Worm (Caenorhabditis elegans) whole organism, young adult: ENCODE measurements around the gene tag-65.

Source experiments
- B0336.3 ChIP-seq: fragments of 200-800 bp; sonication (Bioruptor generic); IDR thresholded peaks from 2 replicates; pipeline ENCODE4 v1.3.6; 2022; ENCODE audit warnings: missing genetic modification characterization, missing compliant biosample characterization
- F10E7.11 ChIP-seq: sonication (generic microtip); optimal IDR thresholded peaks from 2 replicates; lab custom pipeline; 2017; ENCODE audit warnings: mild to moderate bottlenecking, missing genetic modification characterization, moderate library complexity, missing compliant biosample characterization
- F33H1.4 ChIP-seq: fragments of 200-800 bp; sonication (Bioruptor generic); IDR thresholded peaks from 2 replicates; pipeline ENCODE4 v1.3.6; 2022; ENCODE audit warnings: missing genetic modification reagents, missing genetic modification characterization, missing compliant biosample characterization
- F37B4.10 ChIP-seq: fragments of 200-800 bp; sonication (Bioruptor generic); IDR thresholded peaks from 2 replicates; pipeline ENCODE4 v1.3.6; 2022; ENCODE audit warnings: missing genetic modification characterization, missing compliant biosample characterization
- F49E8.2 ChIP-seq: sonication (generic microtip); optimal IDR thresholded peaks from 3 replicates; lab custom pipeline; 2017; ENCODE audit warnings: missing genetic modification characterization, mild to moderate bottlenecking, missing compliant biosample characterization, antibody characterized with exemption, moderate library complexity; ENCODE audit not compliant: insufficient read depth
- F52B5.7 ChIP-seq: sonication (generic microtip); optimal IDR thresholded peaks from 2 replicates; lab custom pipeline; 2016; ENCODE audit warnings: mild to moderate bottlenecking, missing genetic modification characterization, missing compliant biosample characterization
- Y56A3A.18 ChIP-seq: fragments of 200-800 bp; sonication (Bioruptor generic); IDR thresholded peaks from 2 replicates; pipeline ENCODE4 v1.3.6; 2022; ENCODE audit warnings: missing genetic modification reagents, missing genetic modification characterization, missing compliant biosample characterization
- akir-1 ChIP-seq: fragments of 200-800 bp; sonication (Bioruptor generic); optimal IDR thresholded peaks from 2 replicates; lab custom pipeline; 2018; ENCODE audit warnings: mild to moderate bottlenecking, missing genetic modification characterization, moderate library complexity, missing compliant biosample characterization
- atf-7 ChIP-seq: sonication (generic microtip); optimal IDR thresholded peaks from 2 replicates; lab custom pipeline; 2017; ENCODE audit warnings: mild to moderate bottlenecking, missing genetic modification characterization, missing compliant biosample characterization
- attf-3 ChIP-seq: fragments of 200-800 bp; sonication (Bioruptor generic); conservative IDR thresholded peaks from 2 replicates; pipeline ENCODE4 v1.3.6; 2022; ENCODE audit warnings: missing genetic modification reagents, missing genetic modification characterization, missing compliant biosample characterization
- attf-5 ChIP-seq: fragments of 200-800 bp; sonication (Bioruptor generic); optimal IDR thresholded peaks from 2 replicates; lab custom pipeline; 2018; ENCODE audit warnings: mild to moderate bottlenecking, missing genetic modification characterization, missing compliant biosample characterization
- ceh-79 ChIP-seq: sonication (generic microtip); optimal IDR thresholded peaks from 2 replicates; lab custom pipeline; 2017; ENCODE audit warnings: mild to moderate bottlenecking, missing genetic modification characterization, missing compliant biosample characterization
- ceh-91 ChIP-seq: fragments of 200-800 bp; sonication (Bioruptor generic); IDR thresholded peaks from 2 replicates; pipeline ENCODE4 v1.3.6; 2022; ENCODE audit warnings: missing genetic modification reagents, missing genetic modification characterization, missing compliant biosample characterization
- chd-7 ChIP-seq: sonication (generic microtip); optimal IDR thresholded peaks from 2 replicates; lab custom pipeline; 2016; ENCODE audit warnings: mild to moderate bottlenecking, missing genetic modification characterization, moderate library complexity, missing compliant biosample characterization
- die-1 ChIP-seq: sonication (generic microtip); optimal IDR thresholded peaks from 2 replicates; lab custom pipeline; 2016; ENCODE audit warnings: missing genotype, mild to moderate bottlenecking, missing genetic modification characterization, missing compliant biosample characterization
- efl-1 ChIP-seq: fragments of 150-350 bp; optimal IDR thresholded peaks from 2 replicates; lab custom pipeline; 2014; ENCODE audit warnings: missing biosample characterization, missing genetic modification reagents, missing genetic modification characterization
- egrh-3 ChIP-seq: fragments of 200-800 bp; sonication (Bioruptor generic); IDR thresholded peaks from 2 replicates; pipeline ENCODE4 v1.3.6; 2022; ENCODE audit warnings: missing genetic modification reagents, missing genetic modification characterization, missing compliant biosample characterization
- fkh-3 ChIP-seq: sonication (generic microtip); optimal IDR thresholded peaks from 2 replicates; lab custom pipeline; 2016; ENCODE audit warnings: mild to moderate bottlenecking, missing genetic modification characterization, missing compliant biosample characterization
- hmg-1.2 ChIP-seq: fragments of 200-800 bp; sonication (Bioruptor generic); IDR thresholded peaks from 2 replicates; pipeline ENCODE4 v1.3.6; 2022; ENCODE audit warnings: missing genetic modification reagents, missing genetic modification characterization, missing compliant biosample characterization
- hrde-1 ChIP-seq: sonication (generic microtip); optimal IDR thresholded peaks from 2 replicates; lab custom pipeline; 2016; ENCODE audit warnings: missing genetic modification characterization, mild to moderate bottlenecking, missing compliant biosample characterization, moderate library complexity, missing genotype, missing genetic modification reagents, borderline replicate concordance
- hsf-1 ChIP-seq: fragments of 200-800 bp; sonication (Bioruptor generic); IDR thresholded peaks from 2 replicates; pipeline ENCODE4 v1.3.6; 2022; ENCODE audit warnings: missing genetic modification reagents, missing genetic modification characterization, missing compliant biosample characterization
- lin-40 ChIP-seq: sonication (generic microtip); optimal IDR thresholded peaks from 2 replicates; lab custom pipeline; 2016; ENCODE audit warnings: missing genetic modification characterization, mild to moderate bottlenecking, missing compliant biosample characterization, missing genotype, missing genetic modification reagents
- lir-1 ChIP-seq: fragments of 200-800 bp; sonication (Bioruptor generic); conservative IDR thresholded peaks from 2 replicates; pipeline ENCODE4 v1.3.6; 2022; ENCODE audit warnings: missing genetic modification reagents, missing genetic modification characterization, missing compliant biosample characterization
- lsl-1 ChIP-seq: fragments of 200-800 bp; sonication (Bioruptor generic); optimal IDR thresholded peaks from 2 replicates; lab custom pipeline; 2018; ENCODE audit warnings: mild to moderate bottlenecking, missing genetic modification characterization, moderate library complexity, missing compliant biosample characterization
- madf-6 ChIP-seq: fragments of 200-800 bp; sonication (Bioruptor generic); IDR thresholded peaks from 2 replicates; pipeline ENCODE4 v1.3.6; 2022; ENCODE audit warnings: missing genetic modification reagents, missing genetic modification characterization, missing compliant biosample characterization
- mes-4 ChIP-seq: sonication (generic microtip); optimal IDR thresholded peaks from 2 replicates; lab custom pipeline; 2016; ENCODE audit warnings: missing genotype, missing genetic modification characterization, missing compliant biosample characterization
- nhr-27 ChIP-seq: fragments of 200-800 bp; sonication (Bioruptor generic); optimal IDR thresholded peaks from 2 replicates; lab custom pipeline; 2018; ENCODE audit warnings: mild to moderate bottlenecking, missing genetic modification characterization, moderate library complexity, missing compliant biosample characterization
- nhr-90 ChIP-seq: sonication (generic microtip); optimal IDR thresholded peaks from 2 replicates; lab custom pipeline; 2016; ENCODE audit warnings: missing genotype, mild to moderate bottlenecking, missing genetic modification characterization, missing compliant biosample characterization
- pbrm-1 ChIP-seq: fragments of 200-800 bp; sonication (Bioruptor generic); IDR thresholded peaks from 2 replicates; pipeline ENCODE4 v1.3.6; 2022; ENCODE audit warnings: missing genetic modification reagents, missing genetic modification characterization, missing compliant biosample characterization
- rpc-1 ChIP-seq, 2 experiments: fragments of 150-350 bp in 1 of 2; sonication (generic microtip) in 1 of 2; optimal IDR thresholded peaks; 2 replicates each; lab custom pipeline; 2014 to 2018; ENCODE audit warnings: missing biosample characterization in 1 of 2, missing genetic modification characterization in 1 of 2, missing genetic modification reagents in 1 of 2, missing genotype in 1 of 2
- sdz-38 ChIP-seq: sonication (generic microtip); optimal IDR thresholded peaks from 2 replicates; lab custom pipeline; 2016; ENCODE audit warnings: missing genotype, missing genetic modification characterization, missing compliant biosample characterization
- snpc-1.3 ChIP-seq: sonication (generic microtip); optimal IDR thresholded peaks from 2 replicates; lab custom pipeline; 2017; ENCODE audit warnings: missing genetic modification characterization, mild to moderate bottlenecking, missing compliant biosample characterization, antibody characterized with exemption, moderate library complexity, missing genotype, missing genetic modification reagents; ENCODE audit not compliant: insufficient read depth
- tbx-9 ChIP-seq: sonication (generic microtip); optimal IDR thresholded peaks from 2 replicates; lab custom pipeline; 2016; ENCODE audit warnings: borderline replicate concordance, missing genetic modification characterization, inconsistent platforms, missing compliant biosample characterization
- tlf-1 ChIP-seq: fragments of 200-800 bp; sonication (Bioruptor generic); optimal IDR thresholded peaks from 2 replicates; lab custom pipeline; 2018; ENCODE audit warnings: mild to moderate bottlenecking, missing genetic modification characterization, missing compliant biosample characterization
- zim-3 ChIP-seq: sonication (generic microtip); optimal IDR thresholded peaks from 2 replicates; lab custom pipeline; 2017; ENCODE audit warnings: mild to moderate bottlenecking, missing genetic modification characterization, moderate library complexity, missing compliant biosample characterization
- ztf-26 ChIP-seq: sonication (generic microtip); optimal IDR thresholded peaks from 2 replicates; lab custom pipeline; 2017; ENCODE audit warnings: missing genetic modification characterization, missing compliant biosample characterization
- ztf-3 ChIP-seq: fragments of 200-800 bp; sonication (Bioruptor generic); optimal IDR thresholded peaks from 2 replicates; lab custom pipeline; 2018; ENCODE audit warnings: mild to moderate bottlenecking, missing genetic modification characterization, missing compliant biosample characterization
- ztf-6 ChIP-seq: fragments of 200-800 bp; sonication (Bioruptor generic); IDR thresholded peaks from 2 replicates; pipeline ENCODE4 v1.3.6; 2022; ENCODE audit warnings: missing genetic modification reagents, missing genetic modification characterization, missing compliant biosample characterization

tag-65 gene

DNA sequence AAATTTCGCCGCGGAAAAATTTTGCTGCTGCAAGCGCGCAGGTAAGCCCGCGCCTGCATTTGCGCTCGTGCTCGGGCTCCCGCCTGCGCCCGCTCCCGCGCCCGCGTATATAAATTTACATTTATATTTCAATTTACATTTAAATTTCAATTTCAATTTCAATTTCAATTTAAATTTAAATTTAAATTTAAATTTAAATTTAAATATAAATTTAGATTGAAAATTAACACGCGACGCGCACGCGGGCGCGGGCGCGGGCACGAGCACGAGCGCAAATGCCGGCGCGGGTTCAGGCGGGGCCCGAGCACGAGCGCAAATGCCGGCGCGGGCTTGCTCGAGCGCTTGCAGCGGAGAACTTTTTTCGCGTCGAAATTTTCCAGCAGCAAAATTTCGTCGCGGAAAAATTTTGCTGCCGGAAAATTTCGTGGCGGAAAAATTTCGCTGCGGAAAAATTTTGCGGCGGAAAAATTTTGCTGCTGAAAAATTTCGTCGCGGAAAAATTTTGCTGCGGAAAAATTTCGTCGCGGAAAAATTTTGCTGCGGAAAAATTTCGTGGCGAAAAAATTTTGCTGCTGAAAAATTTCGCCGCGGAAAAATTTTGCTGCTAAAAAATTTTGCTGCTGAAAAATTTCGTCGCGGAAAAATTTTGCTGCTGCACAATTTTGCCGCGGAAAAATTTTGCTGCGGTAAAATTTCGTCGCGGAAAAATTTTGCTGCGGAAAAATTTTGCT, 32.4 kb downstream of the tag-65 start (continued):
- TF ChIP-seq F49E8.2 = no peak
- TF ChIP-seq akir-1 (GFP tag; lab: Kevin White, UChicago) = peak; percentile 90
- no peak for TF ChIP-seq lir-1 (GFP tag; lab: Robert Waterston, UW)
- no peak for TF ChIP-seq mes-4 (tag; lab: Kevin White, UChicago)
- TF ChIP-seq ceh-91 = peak; percentile 32; the same call in 1 of the 2 replicates
- no peak for TF ChIP-seq fkh-3 (tag; lab: Kevin White, UChicago)
- peak; percentile 27; the same call in 1 of the 2 replicates for TF ChIP-seq attf-3 (GFP tag; lab: Robert Waterston, UW)
- no peak for TF ChIP-seq tlf-1 (GFP tag; lab: Kevin White, UChicago)
- no peak for TF ChIP-seq ztf-3 (GFP tag; lab: Kevin White, UChicago)
- TF ChIP-seq lsl-1 = no peak
- no peak for TF ChIP-seq hmg-1.2 (GFP tag; lab: Robert Waterston, UW)
- TF ChIP-seq nhr-27 (tag; lab: Kevin White, UChicago) = no peak
- no peak for TF ChIP-seq nhr-90 (tag; lab: Kevin White, UChicago)
- no peak for TF ChIP-seq lin-40 (tag; lab: Kevin White, UChicago)
- peak; percentile 55; the same call in 1 of the 2 replicates for TF ChIP-seq madf-6 (GFP tag; lab: Robert Waterston, UW)
- TF ChIP-seq sdz-38 (tag; lab: Kevin White, UChicago) = no peak
- peak; percentile 22 for TF ChIP-seq die-1 (tag; lab: Kevin White, UChicago)
- TF ChIP-seq F52B5.7 (tag; lab: Kevin White, UChicago) = no peak
- TF ChIP-seq B0336.3 = no peak
- TF ChIP-seq F33H1.4 (GFP tag; lab: Robert Waterston, UW) = peak; percentile 5; the same call in 1 of the 2 replicates
- no peak for TF ChIP-seq tbx-9 (tag; lab: Kevin White, UChicago)
- TF ChIP-seq ztf-26 (tag; lab: Kevin White, UChicago) = no peak
- TF ChIP-seq chd-7 (tag; lab: Kevin White, UChicago) = no peak
- no peak for TF ChIP-seq F10E7.11 (tag; lab: Kevin White, UChicago)
- TF ChIP-seq attf-5 = peak; percentile 22
- TF ChIP-seq efl-1 = no peak
- peak; percentile 12; the same call in 1 of the 2 replicates for TF ChIP-seq hsf-1 (GFP tag; lab: Robert Waterston, UW)
- TF ChIP-seq F37B4.10 (GFP tag; lab: Robert Waterston, UW) = no peak
- no peak for TF ChIP-seq snpc-1.3
- TF ChIP-seq hrde-1 = no peak
- TF ChIP-seq zim-3 (tag; lab: Kevin White, UChicago) = no peak
- TF ChIP-seq ceh-79 (tag; lab: Kevin White, UChicago) = no peak
- peak; percentile 100 for TF ChIP-seq egrh-3 (GFP tag; lab: Robert Waterston, UW)
- TF ChIP-seq pbrm-1 (GFP tag; lab: Robert Waterston, UW) = 0 out of 2 replicates have a peak, but pooled peaks have one; percentile 6
- no peak for TF ChIP-seq ztf-6 (GFP tag; lab: Robert Waterston, UW)
- no peak for TF ChIP-seq atf-7 (tag; lab: Kevin White, UChicago)
- TF ChIP-seq rpc-1 (optimal IDR thresholded peaks at IDR 0.05; lab: Kevin White, UChicago) = no peak
- TF ChIP-seq rpc-1 (tag; optimal IDR thresholded peaks at IDR 0.05; lab: Kevin White, UChicago) = no peak
- no peak for TF ChIP-seq Y56A3A.18 (GFP tag; lab: Robert Waterston, UW)
